Worm (Caenorhabditis elegans) whole organism, late embryonic: Measurements from ENCODE around the gene C35A5.10.

Experiments
- ama-1 ChIP-seq: fragments of 150-350 bp; optimal IDR thresholded peaks from 2 replicates; lab custom pipeline; 2014
- ztf-16 ChIP-seq: sonication (generic microtip); optimal IDR thresholded peaks from 2 replicates; lab custom pipeline; 2017; ENCODE audit warnings: missing genetic modification characterization, missing compliant biosample characterization

- TF ChIP-seq ztf-16 (tag; lab: Kevin White, UChicago) (no peak), ama-1 (lab: Kevin White, UChicago) (no peak)
Observed at ce11 chrV:10464160-10464559, 39.8 kb upstream of the C35A5.10 start.
